Worm (Caenorhabditis elegans) whole organism, young adult: ENCODE measurements around the gene D1086.2.

Experiments used
- B0019.2 ChIP-seq: fragments of 200-800 bp; sonication (Bioruptor generic); conservative IDR thresholded peaks from 2 replicates; pipeline ENCODE4 v1.3.6; 2022; ENCODE audit warnings: missing genetic modification reagents, missing genetic modification characterization, missing compliant biosample characterization
- F10E7.11 ChIP-seq: sonication (generic microtip); optimal IDR thresholded peaks from 2 replicates; lab custom pipeline; 2017; ENCODE audit warnings: mild to moderate bottlenecking, missing genetic modification characterization, moderate library complexity, missing compliant biosample characterization
- F22D6.2 ChIP-seq: sonication (generic microtip); optimal IDR thresholded peaks from 2 replicates; lab custom pipeline; 2016; ENCODE audit warnings: mild to moderate bottlenecking, missing genetic modification characterization, missing compliant biosample characterization
- F33H1.4 ChIP-seq: fragments of 200-800 bp; sonication (Bioruptor generic); IDR thresholded peaks from 2 replicates; pipeline ENCODE4 v1.3.6; 2022; ENCODE audit warnings: missing genetic modification reagents, missing genetic modification characterization, missing compliant biosample characterization
- F37B4.10 ChIP-seq: fragments of 200-800 bp; sonication (Bioruptor generic); IDR thresholded peaks from 2 replicates; pipeline ENCODE4 v1.3.6; 2022; ENCODE audit warnings: missing genetic modification characterization, missing compliant biosample characterization
- F39B2.1 ChIP-seq: fragments of 200-800 bp; sonication (Bioruptor generic); IDR thresholded peaks from 2 replicates; pipeline ENCODE4 v1.3.6; 2022; ENCODE audit warnings: missing genetic modification reagents, missing genetic modification characterization, missing compliant biosample characterization
- F52B5.7 ChIP-seq: sonication (generic microtip); optimal IDR thresholded peaks from 2 replicates; lab custom pipeline; 2016; ENCODE audit warnings: mild to moderate bottlenecking, missing genetic modification characterization, missing compliant biosample characterization
- K11D2.4 ChIP-seq: fragments of 200-800 bp; sonication (Bioruptor generic); IDR thresholded peaks from 2 replicates; pipeline ENCODE4 v1.3.6; 2022; ENCODE audit warnings: missing genetic modification reagents, missing genetic modification characterization, missing compliant biosample characterization
- Y53G8AR.9 ChIP-seq: fragments of 200-800 bp; sonication (Bioruptor generic); conservative IDR thresholded peaks from 2 replicates; pipeline ENCODE4 v1.3.6; 2022; ENCODE audit warnings: missing genetic modification reagents, missing genetic modification characterization, missing compliant biosample characterization
- Y67H2A.10 ChIP-seq: fragments of 200-800 bp; sonication (Bioruptor generic); conservative IDR thresholded peaks from 2 replicates; pipeline ENCODE4 v1.3.6; 2022; ENCODE audit warnings: missing genetic modification reagents, missing genetic modification characterization, missing compliant biosample characterization
- ZK185.1 ChIP-seq: sonication (generic microtip); optimal IDR thresholded peaks from 2 replicates; lab custom pipeline; 2016; ENCODE audit warnings: mild to moderate bottlenecking, missing genetic modification characterization, missing compliant biosample characterization; ENCODE audit not compliant: poor library complexity, severe bottlenecking
- aptf-2 ChIP-seq: fragments of 200-800 bp; sonication (Bioruptor generic); conservative IDR thresholded peaks from 2 replicates; pipeline ENCODE4 v1.3.6; 2022; ENCODE audit warnings: missing genetic modification reagents, missing genetic modification characterization, missing compliant biosample characterization
- atf-7 ChIP-seq: sonication (generic microtip); optimal IDR thresholded peaks from 2 replicates; lab custom pipeline; 2017; ENCODE audit warnings: mild to moderate bottlenecking, missing genetic modification characterization, missing compliant biosample characterization
- attf-3 ChIP-seq: fragments of 200-800 bp; sonication (Bioruptor generic); conservative IDR thresholded peaks from 2 replicates; pipeline ENCODE4 v1.3.6; 2022; ENCODE audit warnings: missing genetic modification reagents, missing genetic modification characterization, missing compliant biosample characterization
- attf-5 ChIP-seq: fragments of 200-800 bp; sonication (Bioruptor generic); optimal IDR thresholded peaks from 2 replicates; lab custom pipeline; 2018; ENCODE audit warnings: mild to moderate bottlenecking, missing genetic modification characterization, missing compliant biosample characterization
- attf-6 ChIP-seq: fragments of 200-800 bp; sonication (Bioruptor generic); IDR thresholded peaks from 2 replicates; pipeline ENCODE4 v1.3.6; 2022; ENCODE audit warnings: missing genetic modification reagents, missing genetic modification characterization, missing compliant biosample characterization
- cebp-1 ChIP-seq, 2 experiments: fragments of 200-800 bp in 1 of 2; sonication (Bioruptor generic) in 1 of 2; sonication (generic microtip) in 1 of 2; IDR thresholded peaks in 1 of 2; optimal IDR thresholded peaks in 1 of 2; 2 replicates each; pipeline versions ENCODE4 v1.3.6 to Lab custom; 2017 to 2022; ENCODE audit warnings: missing compliant biosample characterization in 2 of 2, missing genetic modification characterization in 2 of 2, mild to moderate bottlenecking in 1 of 2, missing genetic modification reagents in 1 of 2, moderate library complexity in 1 of 2
- cebp-2 ChIP-seq: fragments of 200-800 bp; sonication (Bioruptor generic); IDR thresholded peaks from 2 replicates; pipeline ENCODE4 v1.3.6; 2022; ENCODE audit warnings: missing genetic modification characterization, missing compliant biosample characterization
- ceh-79 ChIP-seq: sonication (generic microtip); optimal IDR thresholded peaks from 2 replicates; lab custom pipeline; 2017; ENCODE audit warnings: mild to moderate bottlenecking, missing genetic modification characterization, missing compliant biosample characterization
- ceh-91 ChIP-seq: fragments of 200-800 bp; sonication (Bioruptor generic); IDR thresholded peaks from 2 replicates; pipeline ENCODE4 v1.3.6; 2022; ENCODE audit warnings: missing genetic modification reagents, missing genetic modification characterization, missing compliant biosample characterization
- chd-7 ChIP-seq: sonication (generic microtip); optimal IDR thresholded peaks from 2 replicates; lab custom pipeline; 2016; ENCODE audit warnings: mild to moderate bottlenecking, missing genetic modification characterization, moderate library complexity, missing compliant biosample characterization
- dox-1 ChIP-seq: fragments of 200-800 bp; sonication (Bioruptor generic); IDR thresholded peaks from 2 replicates; pipeline ENCODE4 v1.3.6; 2022; ENCODE audit warnings: missing genetic modification reagents, missing genetic modification characterization, missing compliant biosample characterization
- efl-1 ChIP-seq: fragments of 150-350 bp; optimal IDR thresholded peaks from 2 replicates; lab custom pipeline; 2014; ENCODE audit warnings: missing biosample characterization, missing genetic modification reagents, missing genetic modification characterization
- egl-44 ChIP-seq: fragments of 200-800 bp; sonication (Bioruptor generic); IDR thresholded peaks from 2 replicates; pipeline ENCODE4 v1.3.6; 2022; ENCODE audit warnings: missing genetic modification reagents, missing genetic modification characterization, missing compliant biosample characterization
- egrh-3 ChIP-seq: fragments of 200-800 bp; sonication (Bioruptor generic); IDR thresholded peaks from 2 replicates; pipeline ENCODE4 v1.3.6; 2022; ENCODE audit warnings: missing genetic modification reagents, missing genetic modification characterization, missing compliant biosample characterization
- gei-17 ChIP-seq: fragments of 200-800 bp; sonication (Bioruptor generic); optimal IDR thresholded peaks from 2 replicates; lab custom pipeline; 2018; ENCODE audit warnings: mild to moderate bottlenecking, missing genetic modification characterization, missing compliant biosample characterization
- hmg-1.2 ChIP-seq: fragments of 200-800 bp; sonication (Bioruptor generic); IDR thresholded peaks from 2 replicates; pipeline ENCODE4 v1.3.6; 2022; ENCODE audit warnings: missing genetic modification reagents, missing genetic modification characterization, missing compliant biosample characterization
- hmg-20 ChIP-seq: fragments of 200-800 bp; sonication (Bioruptor generic); IDR thresholded peaks from 2 replicates; pipeline ENCODE4 v1.3.6; 2022; ENCODE audit warnings: missing genetic modification reagents, missing genetic modification characterization, missing compliant biosample characterization
- hsf-1 ChIP-seq: fragments of 200-800 bp; sonication (Bioruptor generic); IDR thresholded peaks from 2 replicates; pipeline ENCODE4 v1.3.6; 2022; ENCODE audit warnings: missing genetic modification reagents, missing genetic modification characterization, missing compliant biosample characterization
- lag-1 ChIP-seq: fragments of 200-800 bp; sonication (Bioruptor generic); IDR thresholded peaks from 2 replicates; pipeline ENCODE4 v1.3.6; 2022; ENCODE audit warnings: missing genetic modification reagents, missing genetic modification characterization, missing compliant biosample characterization
- lin-35 ChIP-seq, 3 experiments: fragments of 150-350 bp in 2 of 3; sonication (generic microtip) in 1 of 3; optimal IDR thresholded peaks; 2 replicates each; lab custom pipeline; 2014 to 2018; ENCODE audit warnings: missing biosample characterization in 3 of 3, missing genetic modification characterization in 3 of 3, missing genetic modification reagents in 3 of 3
- lir-1 ChIP-seq: fragments of 200-800 bp; sonication (Bioruptor generic); conservative IDR thresholded peaks from 2 replicates; pipeline ENCODE4 v1.3.6; 2022; ENCODE audit warnings: missing genetic modification reagents, missing genetic modification characterization, missing compliant biosample characterization
- madf-8 ChIP-seq: fragments of 200-800 bp; sonication (Bioruptor generic); conservative IDR thresholded peaks from 2 replicates; pipeline ENCODE4 v1.3.6; 2022; ENCODE audit warnings: missing genetic modification reagents, missing genetic modification characterization, missing compliant biosample characterization
- mcd-1 ChIP-seq: fragments of 200-800 bp; sonication (Bioruptor generic); IDR thresholded peaks from 2 replicates; pipeline ENCODE4 v1.3.6; 2022; ENCODE audit warnings: missing genetic modification reagents, missing genetic modification characterization, missing compliant biosample characterization
- nhr-120 ChIP-seq: fragments of 200-800 bp; sonication (Bioruptor generic); IDR thresholded peaks from 2 replicates; pipeline ENCODE4 v1.3.6; 2022; ENCODE audit warnings: missing genetic modification characterization, missing compliant biosample characterization
- nhr-27 ChIP-seq: fragments of 200-800 bp; sonication (Bioruptor generic); optimal IDR thresholded peaks from 2 replicates; lab custom pipeline; 2018; ENCODE audit warnings: mild to moderate bottlenecking, missing genetic modification characterization, moderate library complexity, missing compliant biosample characterization
- rec-8 ChIP-seq, 2 experiments: sonication (generic microtip); optimal IDR thresholded peaks; 2 replicates each; lab custom pipeline; 2016; ENCODE audit warnings: mild to moderate bottlenecking in 2 of 2, missing genetic modification characterization in 2 of 2, missing genetic modification reagents in 2 of 2, missing genotype in 2 of 2, missing biosample characterization in 1 of 2, missing compliant biosample characterization in 1 of 2, moderate library complexity in 1 of 2
- repo-1 ChIP-seq: sonication (generic microtip); optimal IDR thresholded peaks from 2 replicates; lab custom pipeline; 2017; ENCODE audit warnings: mild to moderate bottlenecking, missing genetic modification characterization, missing compliant biosample characterization
- tlf-1 ChIP-seq: fragments of 200-800 bp; sonication (Bioruptor generic); optimal IDR thresholded peaks from 2 replicates; lab custom pipeline; 2018; ENCODE audit warnings: mild to moderate bottlenecking, missing genetic modification characterization, missing compliant biosample characterization
- zfh-2 ChIP-seq: fragments of 200-800 bp; sonication (Bioruptor generic); conservative IDR thresholded peaks from 2 replicates; pipeline ENCODE4 v1.3.6; 2022; ENCODE audit warnings: missing genetic modification reagents, missing genetic modification characterization, missing compliant biosample characterization
- zim-3 ChIP-seq: sonication (generic microtip); optimal IDR thresholded peaks from 2 replicates; lab custom pipeline; 2017; ENCODE audit warnings: mild to moderate bottlenecking, missing genetic modification characterization, moderate library complexity, missing compliant biosample characterization
- ztf-18 ChIP-seq: sonication (generic microtip); optimal IDR thresholded peaks from 2 replicates; lab custom pipeline; 2016; ENCODE audit warnings: missing genotype, mild to moderate bottlenecking, missing genetic modification characterization, missing compliant biosample characterization
- ztf-22 ChIP-seq: fragments of 200-800 bp; sonication (Bioruptor generic); optimal IDR thresholded peaks from 2 replicates; lab custom pipeline; 2018; ENCODE audit warnings: mild to moderate bottlenecking, missing genetic modification characterization, moderate library complexity, missing compliant biosample characterization
- ztf-26 ChIP-seq: sonication (generic microtip); optimal IDR thresholded peaks from 2 replicates; lab custom pipeline; 2017; ENCODE audit warnings: missing genetic modification characterization, missing compliant biosample characterization
- ztf-3 ChIP-seq: fragments of 200-800 bp; sonication (Bioruptor generic); optimal IDR thresholded peaks from 2 replicates; lab custom pipeline; 2018; ENCODE audit warnings: mild to moderate bottlenecking, missing genetic modification characterization, missing compliant biosample characterization

Gene D1086.2

DNA sequence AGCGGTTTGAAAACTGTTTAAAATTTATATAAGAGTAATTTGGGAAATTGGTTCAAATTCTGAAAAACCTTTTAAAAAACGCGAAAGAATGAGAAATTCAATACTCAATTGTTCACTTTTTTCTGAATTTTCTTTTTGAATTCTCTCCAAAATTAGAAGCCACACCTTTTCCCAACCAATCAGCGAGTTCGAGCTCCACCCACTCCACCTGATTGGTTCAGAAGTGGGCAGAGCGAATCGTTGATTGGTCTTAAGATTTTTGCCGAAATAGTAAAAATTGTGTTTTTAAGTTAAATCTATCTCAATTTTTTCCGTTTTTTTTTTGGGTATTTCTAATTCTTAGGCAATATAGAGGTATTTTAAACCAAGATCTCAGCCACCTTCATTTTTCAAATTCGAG lies 34.5 kb downstream of the D1086.2 start (continued):
- no peak for TF ChIP-seq atf-7 (tag; lab: Kevin White, UChicago)
- no peak for TF ChIP-seq nhr-120 (GFP tag; lab: Robert Waterston, UW)
- no peak for TF ChIP-seq F39B2.1
- TF ChIP-seq F37B4.10 (GFP tag; lab: Robert Waterston, UW): no peak
- no peak for TF ChIP-seq rec-8 (tag; optimal IDR thresholded peaks at IDR 0.05; lab: Kevin White, UChicago)

DNA sequence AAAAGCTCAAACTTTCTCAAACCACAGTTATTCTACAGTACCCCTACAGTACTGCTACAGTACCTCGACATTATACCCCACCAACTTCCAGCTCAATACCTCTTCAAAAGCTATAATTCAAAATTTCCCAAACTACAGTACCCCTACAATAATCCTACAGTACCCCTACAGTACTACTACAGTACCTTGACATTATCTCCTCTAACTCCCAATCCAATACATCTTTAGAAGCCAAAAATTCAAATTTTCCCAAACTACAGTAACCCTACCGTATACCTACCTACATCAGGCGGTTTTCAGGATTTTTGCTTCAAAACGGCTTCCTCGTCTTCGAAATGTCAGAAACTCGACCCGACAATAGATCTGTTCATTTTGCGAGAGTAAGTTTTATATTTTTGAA lies 40.9 kb downstream of the D1086.2 start, which contains the start of gene F58D12.3:
TSS of gene F58D12.3 (plus strand) at position 301 of the 400 bp plus-strand sequence.
- TF ChIP-seq zim-3 (no peak), F52B5.7 (tag; lab: Kevin White, UChicago) (no peak), lir-1 (GFP tag; lab: Robert Waterston, UW) (no peak), aptf-2 (GFP tag; lab: Robert Waterston, UW) (no peak), ztf-26 (no peak), F10E7.11 (no peak), ztf-3 (no peak), Y67H2A.10 (GFP tag; lab: Robert Waterston, UW) (no peak), ZK185.1 (tag; lab: Kevin White, UChicago) (no peak), ceh-79 (tag; lab: Kevin White, UChicago) (no peak), efl-1 (GFP tag; lab: Kevin White, UChicago) (no peak), ztf-18 (no peak), gei-17 (no peak), madf-8 (GFP tag; lab: Robert Waterston, UW) (no peak), cebp-2 (GFP tag; lab: Robert Waterston, UW) (no peak)

DNA sequence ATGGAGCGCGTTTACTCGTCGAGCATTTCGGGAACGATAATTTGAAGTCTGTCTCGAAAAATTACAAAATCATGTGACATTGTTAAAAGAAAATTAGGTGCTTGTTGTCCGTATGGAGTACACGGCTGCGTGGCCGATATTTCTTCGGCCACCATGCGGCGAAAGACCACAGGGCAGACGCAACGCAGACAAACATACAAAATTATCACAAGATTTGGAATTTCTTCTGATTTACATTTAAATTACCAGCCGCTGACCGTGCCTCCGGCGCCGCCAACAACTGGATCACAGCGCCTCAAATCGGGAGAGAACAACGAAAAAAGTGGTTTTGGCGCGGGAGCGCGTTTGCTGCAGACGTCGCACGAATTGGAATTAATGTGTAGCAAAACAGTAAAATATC lies 43.4 kb downstream of the D1086.2 start:
- TF ChIP-seq tlf-1 (GFP tag; lab: Kevin White, UChicago): peak; percentile 85
- peak; percentile 86 for TF ChIP-seq F22D6.2 (tag; lab: Kevin White, UChicago)
- peak; percentile 72 for TF ChIP-seq F33H1.4
- TF ChIP-seq attf-6: peak; percentile 58
- TF ChIP-seq K11D2.4: peak; percentile 97
- peak; percentile 78 for TF ChIP-seq ztf-22
- TF ChIP-seq mcd-1: peak; percentile 99
- peak; percentile 79; the same call in 1 of the 2 replicates for TF ChIP-seq egrh-3
- peak; percentile 94 for TF ChIP-seq ztf-26
- peak; percentile 82 for TF ChIP-seq zfh-2 (GFP tag; lab: Robert Waterston, UW)
- TF ChIP-seq chd-7 (tag; lab: Kevin White, UChicago): peak; percentile 87
- TF ChIP-seq F52B5.7 (tag; lab: Kevin White, UChicago): peak; percentile 73
- peak; percentile 72 for TF ChIP-seq gei-17
- peak; percentile 90 for TF ChIP-seq Y67H2A.10 (GFP tag; lab: Robert Waterston, UW)
- peak; percentile 98 for TF ChIP-seq dox-1
- TF ChIP-seq cebp-1 (GFP tag; IDR thresholded peaks at IDR 0.05; lab: Robert Waterston, UW): peak; percentile 87
- peak; percentile 87 for TF ChIP-seq cebp-1 (tag; optimal IDR thresholded peaks at IDR 0.05; lab: Kevin White, UChicago)
- peak; percentile 94 for TF ChIP-seq egl-44 (GFP tag; lab: Robert Waterston, UW)
- TF ChIP-seq attf-5: peak; percentile 95
- peak; percentile 89 for TF ChIP-seq zim-3
- peak; percentile 78 for TF ChIP-seq repo-1 (tag; lab: Kevin White, UChicago)
- TF ChIP-seq lag-1: peak; percentile 97
- peak; percentile 82 for TF ChIP-seq attf-3
- TF ChIP-seq hmg-20: peak; percentile 91
- peak; percentile 74 for TF ChIP-seq hsf-1 (GFP tag; lab: Robert Waterston, UW)
- peak; percentile 77 for TF ChIP-seq ceh-91
- peak; percentile 97 for TF ChIP-seq Y53G8AR.9 (GFP tag; lab: Robert Waterston, UW)
- TF ChIP-seq lin-35 (GFP tag; optimal IDR thresholded peaks at IDR 0.05; lab: Kevin White, UChicago): peak in 2 of 3 experiments; percentile 29 to 84
- TF ChIP-seq nhr-27 (tag; lab: Kevin White, UChicago): peak; percentile 75
- TF ChIP-seq hmg-1.2 (GFP tag; lab: Robert Waterston, UW): peak; percentile 96
- 0 out of 2 replicates have a peak, but pooled peaks have one; percentile 15 for TF ChIP-seq B0019.2 (GFP tag; lab: Robert Waterston, UW)
